Fruit fly (Drosophila melanogaster) whole organism, embryonic: ENCODE measurements around the gene sws.
A peak's percentile ranks its signal among the peaks of the same experiment; 100 is the strongest.

Source experiments
- Atf3 ChIP-seq: fragments of 200-800 bp; sonication (Bioruptor generic); optimal IDR thresholded peaks from 3 replicates; lab custom pipeline; 2016; ENCODE audit warnings: missing biosample characterization, missing genetic modification characterization
- CG10543 ChIP-seq: fragments of 200-800 bp; sonication (Bioruptor generic); optimal IDR thresholded peaks from 3 replicates; lab custom pipeline; 2017; ENCODE audit warnings: missing biosample characterization, mild to moderate bottlenecking, missing genetic modification characterization, moderate library complexity
- CG11247 ChIP-seq: fragments of 200-800 bp; sonication (Bioruptor generic); IDR thresholded peaks from 2 replicates; pipeline ENCODE4 v1.3.6; 2022; ENCODE audit warnings: missing biosample characterization, missing genetic modification characterization
- CG11456 ChIP-seq: fragments of 200-800 bp; sonication (Bioruptor generic); IDR thresholded peaks from 3 replicates; pipeline ENCODE4 v1.3.6; 2022; ENCODE audit warnings: missing biosample characterization, missing genetic modification characterization
- CG12299 ChIP-seq: fragments of 200-800 bp; sonication (Bioruptor generic); optimal IDR thresholded peaks from 2 replicates; lab custom pipeline; 2018; ENCODE audit warnings: missing biosample characterization, mild to moderate bottlenecking, missing genetic modification characterization
- CG12744 ChIP-seq: fragments of 200-800 bp; sonication (Bioruptor generic); optimal IDR thresholded peaks from 2 replicates; lab custom pipeline; 2016; ENCODE audit warnings: missing biosample characterization, missing genetic modification characterization
- CG13894 ChIP-seq: fragments of 200-800 bp; sonication (Bioruptor generic); optimal IDR thresholded peaks from 3 replicates; lab custom pipeline; 2018; ENCODE audit warnings: missing biosample characterization, mild to moderate bottlenecking, missing genetic modification characterization, moderate library complexity
- CG14667 ChIP-seq: fragments of 200-800 bp; sonication (Bioruptor generic); IDR thresholded peaks from 2 replicates; pipeline ENCODE4 v1.3.6; 2022; ENCODE audit warnings: missing biosample characterization, missing genetic modification characterization
- CG1529 ChIP-seq: fragments of 200-800 bp; sonication (Bioruptor generic); optimal IDR thresholded peaks from 3 replicates; lab custom pipeline; 2018; ENCODE audit warnings: missing biosample characterization, missing genetic modification characterization
- CG33557 ChIP-seq: fragments of 200-800 bp; sonication (Bioruptor generic); optimal IDR thresholded peaks from 2 replicates; lab custom pipeline; 2019; ENCODE audit warnings: missing biosample characterization, mild to moderate bottlenecking, missing genetic modification characterization, moderate library complexity
- CG9727 ChIP-seq: fragments of 200-800 bp; sonication (Bioruptor generic); optimal IDR thresholded peaks from 3 replicates; lab custom pipeline; 2017; ENCODE audit warnings: missing biosample characterization, mild to moderate bottlenecking, missing genetic modification characterization
- D ChIP-seq, 2 experiments: fragments of 200-800 bp in 1 of 2; fragments of >200 bp in 1 of 2; sonication (Bioruptor generic) in 1 of 2; optimal IDR thresholded peaks; 2 replicates in 1 of 2; 3 replicates in 1 of 2; lab custom pipeline; 2017; ENCODE audit warnings: mild to moderate bottlenecking in 1 of 2, missing biosample characterization in 1 of 2, missing genetic modification characterization in 1 of 2, missing genetic modification reagents in 1 of 2
- Dek ChIP-seq: fragments of 200-800 bp; sonication (Bioruptor generic); optimal IDR thresholded peaks from 3 replicates; lab custom pipeline; 2019; ENCODE audit warnings: missing biosample characterization, mild to moderate bottlenecking, missing genetic modification characterization, moderate library complexity
- Dll ChIP-seq: fragments of 200-800 bp; sonication (Bioruptor generic); IDR thresholded peaks from 4 replicates; pipeline ENCODE4 v1.3.6; 2022; ENCODE audit warnings: missing biosample characterization, missing genetic modification characterization; ENCODE audit not compliant: partially characterized antibody
- E2f1 ChIP-seq: fragments of 200-800 bp; sonication (Bioruptor generic); IDR thresholded peaks from 2 replicates; pipeline ENCODE4 v1.3.6; 2022; ENCODE audit warnings: missing biosample characterization, missing genetic modification characterization
- ERR ChIP-seq: fragments of 200-800 bp; sonication (Bioruptor generic); optimal IDR thresholded peaks from 2 replicates; lab custom pipeline; 2016; ENCODE audit warnings: missing biosample characterization, missing genetic modification characterization
- Hmr ChIP-seq: fragments of 200-800 bp; sonication (Bioruptor generic); optimal IDR thresholded peaks from 3 replicates; lab custom pipeline; 2017; ENCODE audit warnings: mild to moderate bottlenecking, missing biosample characterization, missing genetic modification reagents, missing genetic modification characterization
- Hr39 ChIP-seq: fragments of >200 bp; optimal IDR thresholded peaks from 2 replicates; lab custom pipeline; 2017
- Lpt ChIP-seq: fragments of >200 bp; optimal IDR thresholded peaks from 2 replicates; lab custom pipeline; 2018; ENCODE audit warnings: missing biosample characterization, missing genetic modification characterization
- MESR4 ChIP-seq: fragments of 200-800 bp; sonication (Bioruptor generic); optimal IDR thresholded peaks from 2 replicates; lab custom pipeline; 2018; ENCODE audit warnings: missing biosample characterization, mild to moderate bottlenecking, missing genetic modification characterization, moderate library complexity
- MTF-1 ChIP-seq: fragments of 200-800 bp; sonication (Bioruptor generic); optimal IDR thresholded peaks from 2 replicates; lab custom pipeline; 2018; ENCODE audit warnings: missing biosample characterization, mild to moderate bottlenecking, missing genetic modification characterization, borderline replicate concordance
- Nf-YA ChIP-seq: fragments of 200-800 bp; sonication (Bioruptor generic); IDR thresholded peaks from 2 replicates; pipeline ENCODE4 v1.3.6; 2022; ENCODE audit warnings: missing biosample characterization, missing genetic modification characterization
- Rx ChIP-seq: fragments of 200-800 bp; sonication (Bioruptor generic); IDR thresholded peaks from 2 replicates; pipeline ENCODE4 v1.3.6; 2022; ENCODE audit warnings: missing biosample characterization, missing genetic modification characterization
- Sox100B ChIP-seq: fragments of 200-800 bp; sonication (Bioruptor generic); optimal IDR thresholded peaks from 3 replicates; lab custom pipeline; 2018; ENCODE audit warnings: missing biosample characterization, mild to moderate bottlenecking, missing genetic modification characterization
- Stat92E ChIP-seq, 3 experiments: fragments of >200 bp in 2 of 3; fragments of 200-800 bp in 1 of 3; sonication (Bioruptor generic) in 1 of 3; optimal IDR thresholded peaks; 2 replicates each; lab custom pipeline; 2017 to 2019; ENCODE audit warnings: missing biosample characterization in 3 of 3, missing genetic modification characterization in 3 of 3, mild to moderate bottlenecking in 1 of 3, moderate library complexity in 1 of 3
- bab2 ChIP-seq: fragments of 200-800 bp; sonication (Bioruptor generic); optimal IDR thresholded peaks from 2 replicates; lab custom pipeline; 2016; ENCODE audit warnings: missing biosample characterization, missing genetic modification characterization
- bigmax ChIP-seq: fragments of 200-800 bp; sonication (Bioruptor generic); optimal IDR thresholded peaks from 2 replicates; lab custom pipeline; 2018; ENCODE audit warnings: missing biosample characterization, mild to moderate bottlenecking, missing genetic modification characterization
- bowl ChIP-seq: fragments of 200-800 bp; sonication (Bioruptor generic); IDR thresholded peaks from 2 replicates; pipeline ENCODE4 v1.3.6; 2022; ENCODE audit warnings: missing biosample characterization, missing genetic modification characterization
- chn ChIP-seq: fragments of 200-800 bp; sonication (Bioruptor generic); optimal IDR thresholded peaks from 2 replicates; lab custom pipeline; 2016; ENCODE audit warnings: missing biosample characterization, missing genetic modification characterization
- ci ChIP-seq: fragments of 200-800 bp; sonication (Bioruptor generic); IDR thresholded peaks from 3 replicates; pipeline ENCODE4 v1.3.6; 2022; ENCODE audit warnings: missing biosample characterization, missing genetic modification characterization
- cwo ChIP-seq: fragments of 200-800 bp; sonication (Bioruptor generic); optimal IDR thresholded peaks from 3 replicates; lab custom pipeline; 2017; ENCODE audit warnings: missing biosample characterization, missing genetic modification characterization, mild to moderate bottlenecking, moderate library complexity, missing genetic modification reagents
- dati ChIP-seq: fragments of 200-800 bp; sonication (Bioruptor generic); IDR thresholded peaks from 2 replicates; pipeline ENCODE4 v1.3.6; 2022; ENCODE audit warnings: missing biosample characterization, missing genetic modification characterization
- eve ChIP-seq, 2 experiments: fragments of >200 bp; optimal IDR thresholded peaks; 2 replicates each; lab custom pipeline; 2017; ENCODE audit warnings: missing biosample characterization in 2 of 2, missing genetic modification characterization in 2 of 2
- fd96Cb ChIP-seq: fragments of 200-800 bp; sonication (Bioruptor generic); optimal IDR thresholded peaks from 2 replicates; lab custom pipeline; 2018; ENCODE audit warnings: missing biosample characterization, mild to moderate bottlenecking, missing genetic modification characterization, moderate library complexity
- gt ChIP-seq: fragments of 200-800 bp; sonication (Bioruptor generic); IDR thresholded peaks from 2 replicates; pipeline ENCODE4 v1.3.6; 2022; ENCODE audit warnings: missing biosample characterization, missing genetic modification characterization
- h ChIP-seq: fragments of >200 bp; optimal IDR thresholded peaks from 2 replicates; lab custom pipeline; 2017
- ind ChIP-seq: fragments of 200-800 bp; sonication (Bioruptor generic); optimal IDR thresholded peaks from 3 replicates; lab custom pipeline; 2016; ENCODE audit warnings: missing biosample characterization, missing genetic modification characterization
- kni ChIP-seq: fragments of 200-800 bp; sonication (Bioruptor generic); optimal IDR thresholded peaks from 3 replicates; lab custom pipeline; 2017; ENCODE audit warnings: mild to moderate bottlenecking, missing biosample characterization, missing genetic modification reagents, missing genetic modification characterization
- maf-S ChIP-seq: fragments of 200-800 bp; sonication (Bioruptor generic); optimal IDR thresholded peaks from 2 replicates; lab custom pipeline; 2016; ENCODE audit warnings: missing biosample characterization, missing genetic modification characterization
- peb ChIP-seq: fragments of 200-800 bp; sonication (Bioruptor generic); IDR thresholded peaks from 2 replicates; pipeline ENCODE4 v1.3.6; 2022; ENCODE audit warnings: missing biosample characterization, missing genetic modification characterization
- pzg ChIP-seq: fragments of 200-800 bp; sonication (Bioruptor generic); optimal IDR thresholded peaks from 3 replicates; lab custom pipeline; 2018; ENCODE audit warnings: missing biosample characterization, mild to moderate bottlenecking, missing genetic modification characterization, moderate library complexity
- scrt ChIP-seq: fragments of 200-800 bp; sonication (Bioruptor generic); optimal IDR thresholded peaks from 2 replicates; lab custom pipeline; 2018; ENCODE audit warnings: missing biosample characterization, mild to moderate bottlenecking, missing genetic modification characterization, moderate library complexity
- sens ChIP-seq: fragments of 200-800 bp; sonication (Bioruptor generic); peaks from one replicate; lab custom pipeline; 2016; ENCODE audit warnings: missing biosample characterization, missing genetic modification characterization
- sisA ChIP-seq: fragments of 200-800 bp; sonication (Bioruptor generic); IDR thresholded peaks from 2 replicates; pipeline ENCODE4 v1.3.6; 2022; ENCODE audit warnings: missing biosample characterization, missing genetic modification characterization
- sqz ChIP-seq: fragments of 200-800 bp; sonication (Bioruptor generic); optimal IDR thresholded peaks from 3 replicates; lab custom pipeline; 2018; ENCODE audit warnings: missing biosample characterization, mild to moderate bottlenecking, missing genetic modification characterization
- tio ChIP-seq: fragments of 200-800 bp; sonication (Bioruptor generic); optimal IDR thresholded peaks from 2 replicates; lab custom pipeline; 2017; ENCODE audit warnings: missing biosample characterization, missing genetic modification characterization, inconsistent platforms
- toy ChIP-seq: fragments of 200-800 bp; sonication (Bioruptor generic); IDR thresholded peaks from 2 replicates; pipeline ENCODE4 v1.3.6; 2022; ENCODE audit warnings: missing biosample characterization, missing genetic modification characterization
- unc-4 ChIP-seq: fragments of 200-800 bp; sonication (Bioruptor generic); IDR thresholded peaks from 2 replicates; pipeline ENCODE4 v1.3.6; 2022; ENCODE audit warnings: missing biosample characterization, missing genetic modification characterization; ENCODE audit not compliant: partially characterized antibody
- wdn ChIP-seq: fragments of 200-800 bp; sonication (Bioruptor generic); IDR thresholded peaks from 2 replicates; pipeline ENCODE4 v1.3.6; 2022; ENCODE audit warnings: missing biosample characterization, missing genetic modification characterization
- wor ChIP-seq: fragments of 200-800 bp; sonication (Bioruptor generic); IDR thresholded peaks from 2 replicates; pipeline ENCODE4 v1.3.6; 2022; ENCODE audit warnings: missing biosample characterization, missing genetic modification characterization
- z ChIP-seq: fragments of 200-800 bp; sonication (Bioruptor generic); IDR thresholded peaks from 3 replicates; pipeline ENCODE4 v1.3.6; 2022; ENCODE audit warnings: missing biosample characterization, missing genetic modification characterization

sws gene

DNA sequence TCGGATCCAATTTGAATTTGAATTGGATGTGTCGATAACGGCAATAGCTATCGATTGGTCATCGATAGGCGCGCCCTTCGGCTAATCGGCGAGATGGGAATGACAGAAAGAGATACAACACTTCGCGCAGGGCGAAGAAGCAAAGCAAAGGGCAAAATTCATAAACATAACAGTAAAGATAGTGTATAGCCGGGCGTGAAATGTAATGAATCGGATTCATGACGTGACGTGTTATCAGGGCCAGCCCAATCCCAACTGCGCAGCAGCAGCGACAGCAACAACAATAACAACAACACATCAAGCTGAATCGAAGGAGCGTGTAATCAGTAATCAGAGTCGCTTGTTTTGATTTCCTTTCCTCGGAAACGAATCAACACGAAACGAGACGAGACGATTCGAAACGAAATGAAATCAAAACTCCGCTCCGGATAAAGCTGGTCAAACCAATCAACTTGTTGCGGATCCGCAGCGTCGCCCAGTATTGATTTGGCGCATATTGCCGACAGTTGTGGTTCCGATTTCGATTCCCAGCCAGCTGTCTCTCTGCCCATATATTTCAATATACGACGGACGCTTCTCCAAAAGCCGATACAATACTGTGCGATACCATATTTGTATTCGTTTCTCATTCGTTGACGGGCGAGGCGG lies 55.9 kb downstream of the sws start, which contains the start of gene snz (continued):
- TF ChIP-seq CG14667 (GFP tag; lab: Robert Waterston, UW) (no peak), Sox100B (GFP tag; lab: Kevin White, UChicago) (no peak), bigmax (GFP tag; lab: Kevin White, UChicago) (no peak), peb (GFP tag; lab: Robert Waterston, UW) (no peak), E2f1 (GFP tag; lab: Robert Waterston, UW) (no peak), scrt (peak; percentile 87), sens (GFP tag; lab: Kevin White, UChicago) (peak; percentile 70), CG9727 (GFP tag; lab: Kevin White, UChicago) (no peak), CG33557 (GFP tag; lab: Kevin White, UChicago) (no peak), kni (GFP tag; lab: Kevin White, UChicago) (no peak), CG12744 (GFP tag; lab: Kevin White, UChicago) (no peak), Dll (GFP tag; lab: Robert Waterston, UW) (peak; percentile 77), toy (GFP tag; lab: Robert Waterston, UW) (no peak), wdn (no peak), gt (GFP tag; lab: Robert Waterston, UW) (no peak), eve (GFP tag; optimal IDR thresholded peaks at IDR 0.05; lab: Kevin White, UChicago) (no peak), ind (GFP tag; lab: Kevin White, UChicago) (no peak), D (optimal IDR thresholded peaks at IDR 0.05; lab: Kevin White, UChicago) (no peak), D (GFP tag; optimal IDR thresholded peaks at IDR 0.05; lab: Kevin White, UChicago) (no peak), chn (GFP tag; lab: Kevin White, UChicago) (no peak), Stat92E (GFP tag; optimal IDR thresholded peaks at IDR 0.05; lab: Kevin White, UChicago) (no peak), bab2 (no peak), CG11456 (GFP tag; lab: Robert Waterston, UW) (no peak), ci (GFP tag; lab: Robert Waterston, UW) (0 out of 3 replicates have a peak, but pooled peaks have one; percentile 26), Hmr (GFP tag; lab: Kevin White, UChicago) (no peak), z (GFP tag; lab: Robert Waterston, UW) (no peak), h (no peak), ERR (no peak), MESR4 (GFP tag; lab: Kevin White, UChicago) (peak; percentile 38), CG13894 (tag; lab: Kevin White, UChicago) (peak; percentile 65), wor (GFP tag; lab: Robert Waterston, UW) (no peak), bowl (GFP tag; lab: Robert Waterston, UW) (no peak), Nf-YA (no peak), pzg (GFP tag; lab: Kevin White, UChicago) (peak; percentile 57), CG12299 (tag; lab: Kevin White, UChicago) (no peak), fd96Cb (tag; lab: Kevin White, UChicago) (no peak), unc-4 (GFP tag; lab: Robert Waterston, UW) (peak; percentile 74), dati (no peak), MTF-1 (no peak), Atf3 (GFP tag; lab: Kevin White, UChicago) (no peak), CG11247 (GFP tag; lab: Robert Waterston, UW) (no peak), Dek (tag; lab: Kevin White, UChicago) (no peak), Hr39 (lab: Kevin White, UChicago) (no peak), cwo (GFP tag; lab: Kevin White, UChicago) (no peak), tio (GFP tag; lab: Kevin White, UChicago) (no peak), Lpt (GFP tag; lab: Kevin White, UChicago) (no peak), sisA (GFP tag; lab: Robert Waterston, UW) (no peak), CG1529 (GFP tag; lab: Kevin White, UChicago) (no peak), maf-S (GFP tag; lab: Kevin White, UChicago) (no peak), Rx (no peak), sqz (GFP tag; lab: Kevin White, UChicago) (no peak), CG10543 (peak; percentile 50)
